Fruit fly (Drosophila melanogaster) S2 (cell line): ENCODE measurements around the gene CG43330.

Experiments used
- CG8478 ChIP-seq: fragments of >200 bp; optimal IDR thresholded peaks from 2 replicates; lab custom pipeline; 2018
- CTCF ChIP-seq, 2 experiments: fragments of >200 bp; optimal IDR thresholded peaks; 2 replicates each; lab custom pipeline; 2018

- TF ChIP-seq CTCF (optimal IDR thresholded peaks at IDR 0.05; lab: Kevin White, UChicago) (no peak), CG8478 (no peak)
Measured at dm6 chr3L:22503730-22504129, 493 bp downstream of the CG43330 start, which contains the start of gene CG43331.
